Worm (Caenorhabditis elegans) whole organism, midembryonic: ENCODE measurements around the gene nucl-1.

Source experiments
- T22C8.4 ChIP-seq: fragments of 200-800 bp; sonication (Bioruptor generic); IDR thresholded peaks from 2 replicates; pipeline ENCODE4 v1.3.6; 2022; ENCODE audit warnings: missing genetic modification characterization, missing compliant biosample characterization
- cog-1 ChIP-seq: sonication (generic microtip); optimal IDR thresholded peaks from 2 replicates; lab custom pipeline; 2016; ENCODE audit warnings: missing genetic modification characterization, missing compliant biosample characterization
- flt-1 ChIP-seq: fragments of 200-800 bp; sonication (Bioruptor generic); IDR thresholded peaks from 2 replicates; pipeline ENCODE4 v1.3.6; 2022; ENCODE audit warnings: missing genetic modification characterization, missing compliant biosample characterization
- klf-2 ChIP-seq: fragments of 200-800 bp; sonication (Bioruptor generic); conservative IDR thresholded peaks from 2 replicates; pipeline ENCODE4 v1.3.6; 2022; ENCODE audit warnings: missing genetic modification reagents, missing genetic modification characterization, missing compliant biosample characterization
- med-1 ChIP-seq: sonication (generic microtip); optimal IDR thresholded peaks from 2 replicates; lab custom pipeline; 2017; ENCODE audit warnings: missing genetic modification characterization, mild to moderate bottlenecking, missing compliant biosample characterization, antibody characterized with exemption, missing genetic modification reagents; ENCODE audit not compliant: insufficient read depth
- ref-1 ChIP-seq: fragments of 200-800 bp; sonication (Bioruptor generic); conservative IDR thresholded peaks from 2 replicates; pipeline ENCODE4 v1.3.6; 2022; ENCODE audit warnings: missing genetic modification reagents, missing genetic modification characterization, missing compliant biosample characterization
- tab-1 ChIP-seq: fragments of 200-800 bp; sonication (Bioruptor generic); IDR thresholded peaks from 2 replicates; pipeline ENCODE4 v1.3.6; 2022; ENCODE audit warnings: missing genetic modification characterization, missing compliant biosample characterization
- ztf-23 ChIP-seq: fragments of 200-800 bp; sonication (Bioruptor generic); IDR thresholded peaks from 2 replicates; pipeline ENCODE4 v1.3.6; 2022; ENCODE audit warnings: missing genetic modification reagents, missing genetic modification characterization, missing compliant biosample characterization
- ztf-29 ChIP-seq: fragments of 200-800 bp; sonication (Bioruptor generic); IDR thresholded peaks from 2 replicates; pipeline ENCODE4 v1.3.6; 2022; ENCODE audit warnings: missing genetic modification reagents, missing genetic modification characterization, missing compliant biosample characterization

Gene nucl-1

ce11 chrIV:8312846-8313245 is 23.5 kb upstream of the nucl-1 start, which contains the start of gene F35H10.10:
F35H10.10 (minus strand) TSS chrIV:8312946.
- TF ChIP-seq cog-1 (tag; lab: Kevin White, UChicago) (no peak), ref-1 (GFP tag; lab: Robert Waterston, UW) (no peak), flt-1 (no peak), T22C8.4 (no peak), klf-2 (no peak), med-1 (GFP tag; lab: Kevin White, UChicago) (no peak), ztf-29 (GFP tag; lab: Robert Waterston, UW) (no peak), tab-1 (no peak), ztf-23 (GFP tag; lab: Robert Waterston, UW) (no peak)

ce11 chrIV:8312105-8312504 is 22.8 kb upstream of the nucl-1 start:
- TF ChIP-seq med-1 (GFP tag; lab: Kevin White, UChicago) = no peak
- TF ChIP-seq tab-1 = no peak
- TF ChIP-seq klf-2 = no peak
- TF ChIP-seq cog-1 (tag; lab: Kevin White, UChicago) = no peak
- no peak for TF ChIP-seq T22C8.4
- no peak for TF ChIP-seq ref-1 (GFP tag; lab: Robert Waterston, UW)
- no peak for TF ChIP-seq flt-1
- no peak for TF ChIP-seq ztf-23 (GFP tag; lab: Robert Waterston, UW)
- TF ChIP-seq ztf-29 (GFP tag; lab: Robert Waterston, UW) = no peak

ce11 chrIV:8307408-8307807 is 18.1 kb upstream of the nucl-1 start:
- TF ChIP-seq ztf-29 (GFP tag; lab: Robert Waterston, UW) (no peak), ref-1 (GFP tag; lab: Robert Waterston, UW) (no peak), cog-1 (tag; lab: Kevin White, UChicago) (no peak), flt-1 (no peak), klf-2 (no peak), T22C8.4 (no peak)

- TF ChIP-seq flt-1 (no peak), klf-2 (no peak), med-1 (GFP tag; lab: Kevin White, UChicago) (no peak), T22C8.4 (no peak), tab-1 (no peak), ztf-29 (GFP tag; lab: Robert Waterston, UW) (no peak), cog-1 (tag; lab: Kevin White, UChicago) (no peak), ztf-23 (GFP tag; lab: Robert Waterston, UW) (no peak), ref-1 (GFP tag; lab: Robert Waterston, UW) (no peak)
These were observed 14.3 kb upstream of the nucl-1 start, which contains the start of gene vha-5 for ce11 chrIV:8303668-8304067. vha-5 (plus strand) TSS chrIV:8303968.

- TF ChIP-seq ztf-29 (GFP tag; lab: Robert Waterston, UW) (no peak), T22C8.4 (no peak), flt-1 (no peak)
These were observed 13.4 kb upstream of the nucl-1 start for ce11 chrIV:8302648-8303161.

ce11 chrIV:8301925-8302324 is 12.6 kb upstream of the nucl-1 start:
- TF ChIP-seq ztf-23 (GFP tag; lab: Robert Waterston, UW) (no peak), ref-1 (GFP tag; lab: Robert Waterston, UW) (no peak), T22C8.4 (no peak), klf-2 (no peak), med-1 (GFP tag; lab: Kevin White, UChicago) (no peak), flt-1 (no peak), ztf-29 (GFP tag; lab: Robert Waterston, UW) (no peak), cog-1 (tag; lab: Kevin White, UChicago) (no peak), tab-1 (no peak)

- TF ChIP-seq ref-1 (GFP tag; lab: Robert Waterston, UW) (no peak), klf-2 (no peak), cog-1 (tag; lab: Kevin White, UChicago) (no peak), flt-1 (no peak), T22C8.4 (no peak), ztf-23 (GFP tag; lab: Robert Waterston, UW) (no peak), ztf-29 (GFP tag; lab: Robert Waterston, UW) (no peak), med-1 (GFP tag; lab: Kevin White, UChicago) (no peak), tab-1 (no peak)
These were observed 11.1 kb upstream of the nucl-1 start, which contains the start of gene F35H10.5 for ce11 chrIV:8300468-8300867. F35H10.5 (plus strand) TSS chrIV:8300768.

ce11 chrIV:8299636-8300035 is 10.3 kb upstream of the nucl-1 start, which contains the start of gene F35H10.6:
F35H10.6 (plus strand) TSS chrIV:8299936.
- TF ChIP-seq med-1 (GFP tag; lab: Kevin White, UChicago) (no peak), cog-1 (tag; lab: Kevin White, UChicago) (no peak), klf-2 (no peak), T22C8.4 (no peak), ztf-23 (GFP tag; lab: Robert Waterston, UW) (no peak), tab-1 (no peak), ztf-29 (GFP tag; lab: Robert Waterston, UW) (no peak), flt-1 (no peak), ref-1 (GFP tag; lab: Robert Waterston, UW) (no peak)

- no peak for TF ChIP-seq med-1 (GFP tag; lab: Kevin White, UChicago)
- TF ChIP-seq ref-1 (GFP tag; lab: Robert Waterston, UW) = no peak
- no peak for TF ChIP-seq ztf-29 (GFP tag; lab: Robert Waterston, UW)
- no peak for TF ChIP-seq tab-1
- no peak for TF ChIP-seq T22C8.4
- TF ChIP-seq klf-2 = no peak
- TF ChIP-seq flt-1 = no peak
- no peak for TF ChIP-seq cog-1 (tag; lab: Kevin White, UChicago)
- TF ChIP-seq ztf-23 (GFP tag; lab: Robert Waterston, UW) = no peak
These were observed 7.9 kb upstream of the nucl-1 start, which contains the start of gene nprl-3 for ce11 chrIV:8297192-8297591. nprl-3 (plus strand) TSS chrIV:8297492.

- TF ChIP-seq ztf-29 (GFP tag; lab: Robert Waterston, UW) = no peak
- no peak for TF ChIP-seq ref-1 (GFP tag; lab: Robert Waterston, UW)
- no peak for TF ChIP-seq med-1 (GFP tag; lab: Kevin White, UChicago)
These were observed 5.3 kb upstream of the nucl-1 start, which contains the start of gene tbce-1 for ce11 chrIV:8294650-8295049. tbce-1 (plus strand) TSS chrIV:8294690.
